Worm (Caenorhabditis elegans): ENCODE results near the gene spdl-1.

The spdl-1 gene

ce11 chrII:7781102-7781616 is at the start of gene spdl-1, which contains the start of gene snpc-1.1:
spdl-1 (plus strand) TSS chrII:7781566.
snpc-1.1 (minus strand) TSS chrII:7781301.
- TF ChIP-seq ztf-18 (tag; optimal IDR thresholded peaks at IDR 0.05) (no peak), let-526 (GFP tag; IDR thresholded peaks at IDR 0.05) (no peak), madf-3 (GFP tag; IDR thresholded peaks at IDR 0.05) (no peak), F10E7.11 (tag; optimal IDR thresholded peaks at IDR 0.05) (no peak), mel-28 (tag; optimal IDR thresholded peaks at IDR 0.05; ENCODE audit: borderline replicate concordance) (no peak), sptf-2 (GFP tag; optimal IDR thresholded peaks at IDR 0.05) (no peak), rcor-1 (GFP tag; IDR thresholded peaks at IDR 0.05) (no peak), lir-1 (GFP tag; conservative IDR thresholded peaks at IDR 0.05) (no peak), T07F8.4 (tag; optimal IDR thresholded peaks at IDR 0.05) (no peak), egl-18 (GFP tag; IDR thresholded peaks at IDR 0.05) (no peak), K11D2.4 (GFP tag; IDR thresholded peaks at IDR 0.05) (no peak), cebp-1 (GFP tag; IDR thresholded peaks at IDR 0.05) (no peak), cebp-1 (tag; optimal IDR thresholded peaks at IDR 0.05) (no peak), Y56A3A.18 (GFP tag; IDR thresholded peaks at IDR 0.05) (no peak), snpc-4 (GFP tag; optimal IDR thresholded peaks at IDR 0.05) (no peak), snpc-4 (tag; optimal IDR thresholded peaks at IDR 0.05) (no peak), ceh-100 (GFP tag; IDR thresholded peaks at IDR 0.05) (no peak), lin-26 (GFP tag; IDR thresholded peaks at IDR 0.05) (no peak), ccch-3 (GFP tag; optimal IDR thresholded peaks at IDR 0.05) (no peak), ceh-91 (GFP tag; IDR thresholded peaks at IDR 0.05) (0 out of 2 replicates have a peak, but pooled peaks have one; percentile 30), sea-2 (GFP tag; IDR thresholded peaks at IDR 0.05) (no peak), chd-7 (tag; optimal IDR thresholded peaks at IDR 0.05) (no peak), C17E4.6 (GFP tag; IDR thresholded peaks at IDR 0.05) (no peak), xnd-1 (tag; optimal IDR thresholded peaks at IDR 0.05) (peak; percentile 2), B0019.2 (GFP tag; conservative IDR thresholded peaks at IDR 0.05) (no peak), snpc-3.4 (tag; optimal IDR thresholded peaks at IDR 0.05) (no peak), F57A8.1 (GFP tag; optimal IDR thresholded peaks at IDR 0.05) (no peak), lin-35 (GFP tag; optimal IDR thresholded peaks at IDR 0.05) (peak in 1 of 3 experiments; percentile 53), nfya-2 (GFP tag; IDR thresholded peaks at IDR 0.05) (no peak), Y53F4B.3 (GFP tag; IDR thresholded peaks at IDR 0.05) (no peak), hrde-1 (tag; optimal IDR thresholded peaks at IDR 0.05; ENCODE audit: borderline replicate concordance) (no peak), lag-1 (GFP tag; IDR thresholded peaks at IDR 0.05) (no peak), Y95B8A.8 (GFP tag; IDR thresholded peaks at IDR 0.05) (no peak), him-1 (tag; optimal IDR thresholded peaks at IDR 0.05) (no peak), bed-1 (GFP tag; IDR thresholded peaks at IDR 0.05) (no peak), unc-62 (GFP tag; optimal IDR thresholded peaks at IDR 0.05) (no peak), madf-6 (GFP tag; IDR thresholded peaks at IDR 0.05) (peak; percentile 46; the same call in 1 of the 2 replicates), dox-1 (GFP tag; IDR thresholded peaks at IDR 0.05) (peak; percentile 45; the same call in 1 of the 2 replicates), repo-1 (tag; optimal IDR thresholded peaks at IDR 0.05) (no peak), F37B4.10 (GFP tag; IDR thresholded peaks at IDR 0.05) (no peak), F55B11.4 (tag; optimal IDR thresholded peaks at IDR 0.05; ENCODE audit: borderline replicate concordance, insufficient read depth) (no peak), rpc-1 (optimal IDR thresholded peaks at IDR 0.05) (no peak), rpc-1 (tag; optimal IDR thresholded peaks at IDR 0.05) (no peak), ZK185.1 (tag; optimal IDR thresholded peaks at IDR 0.05; ENCODE audit: poor library complexity, severe bottlenecking) (no peak), let-607 (tag; optimal IDR thresholded peaks at IDR 0.05) (no peak), ztf-3 (GFP tag; optimal IDR thresholded peaks at IDR 0.05) (no peak), atf-7 (tag; optimal IDR thresholded peaks at IDR 0.05) (no peak), Y67H2A.10 (GFP tag; conservative IDR thresholded peaks at IDR 0.05) (no peak), egl-44 (GFP tag; IDR thresholded peaks at IDR 0.05) (no peak)
